Worm (Caenorhabditis elegans) whole organism, mixed stage, embryonic: Measurements from ENCODE around the gene hphd-1.

ENCODE experiments used
- elt-3 ChIP-seq: fragments of 150-350 bp; optimal IDR thresholded peaks from 2 replicates; lab custom pipeline; 2014; ENCODE audit warnings: missing biosample characterization, missing genetic modification characterization
- lsy-2 ChIP-seq: fragments of 150-350 bp; optimal IDR thresholded peaks from 2 replicates; lab custom pipeline; 2014; ENCODE audit warnings: missing biosample characterization, missing genetic modification characterization
- nhr-76 ChIP-seq: sonication (generic microtip); optimal IDR thresholded peaks from 2 replicates; lab custom pipeline; 2017; ENCODE audit warnings: missing biosample characterization, missing genetic modification characterization
- snpc-4 ChIP-seq: fragments of 150-350 bp; optimal IDR thresholded peaks from 2 replicates; lab custom pipeline; 2014; ENCODE audit warnings: missing biosample characterization, missing genetic modification characterization

ce11 chrII:12965138-12965537 is 31.2 kb downstream of the hphd-1 start:
- TF ChIP-seq nhr-76 (tag; lab: Kevin White, UChicago) = no peak
- TF ChIP-seq snpc-4 (tag; lab: Kevin White, UChicago) = no peak
- TF ChIP-seq lsy-2 = no peak
- no peak for TF ChIP-seq elt-3 (tag; lab: Kevin White, UChicago)
